Worm (Caenorhabditis elegans): ENCODE data around the gene npr-2.

DNA sequence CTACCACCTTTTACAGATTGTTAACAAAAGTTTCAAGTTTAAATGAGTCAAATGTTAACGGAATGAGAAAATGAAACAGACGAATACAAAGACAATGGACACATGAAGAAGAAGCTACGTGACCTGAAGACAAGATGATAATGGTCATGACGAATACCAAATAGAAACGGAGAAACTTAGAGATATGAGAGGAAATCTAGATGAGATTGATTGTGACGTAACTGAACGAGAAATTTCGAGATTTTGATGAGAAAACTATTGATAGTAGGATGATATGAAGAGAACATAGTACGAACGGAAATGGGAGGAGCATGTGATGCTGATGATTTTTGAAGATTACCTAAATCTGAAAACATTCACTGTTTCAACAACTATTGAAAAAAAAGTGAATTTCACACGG, 44.8 kb downstream of the npr-2 start:
- TF ChIP-seq aly-1 (tag; optimal IDR thresholded peaks at IDR 0.05) (no peak), B0310.2 (tag; optimal IDR thresholded peaks at IDR 0.05) (no peak), ceh-36 (tag; optimal IDR thresholded peaks at IDR 0.05) (no peak), ama-1 (optimal IDR thresholded peaks at IDR 0.05) (no peak), ceh-13 (GFP tag; optimal IDR thresholded peaks at IDR 0.05) (no peak), tbx-11 (GFP tag; IDR thresholded peaks at IDR 0.05) (no peak), sea-1 (GFP tag; conservative IDR thresholded peaks at IDR 0.05) (no peak), pes-1 (GFP tag; IDR thresholded peaks at IDR 0.05) (no peak), flt-1 (GFP tag; IDR thresholded peaks at IDR 0.05) (no peak), hmbx-1 (tag; optimal IDR thresholded peaks at IDR 0.05) (no peak), scrt-1 (GFP tag; IDR thresholded peaks at IDR 0.05) (no peak), tbx-37 (GFP tag; conservative IDR thresholded peaks at IDR 0.05) (no peak), tra-4 (tag; optimal IDR thresholded peaks at IDR 0.05) (no peak), hmg-4 (GFP tag; optimal IDR thresholded peaks at IDR 0.05) (no peak)

Data from whole organism, early embryonic.